Worm (Caenorhabditis elegans): Measurements from ENCODE around the gene srbc-83.

- TF ChIP-seq nhr-77 (tag; optimal IDR thresholded peaks at IDR 0.05), result no peak
- no peak for TF ChIP-seq ztf-4 (tag; optimal IDR thresholded peaks at IDR 0.05)
- no peak for TF ChIP-seq ceh-82 (tag; optimal IDR thresholded peaks at IDR 0.05)
- TF ChIP-seq aly-2 (tag; optimal IDR thresholded peaks at IDR 0.05), result no peak
- no peak for TF ChIP-seq nhr-6 (tag; optimal IDR thresholded peaks at IDR 0.05)
- TF ChIP-seq ZK546.5 (tag; optimal IDR thresholded peaks at IDR 0.05), result no peak
- TF ChIP-seq nhr-129 (tag; optimal IDR thresholded peaks at IDR 0.05), result no peak
- TF ChIP-seq elt-3 (tag; optimal IDR thresholded peaks at IDR 0.05), result no peak
- TF ChIP-seq gmeb-1 (tag; optimal IDR thresholded peaks at IDR 0.05), result no peak
- TF ChIP-seq lsy-2 (tag; optimal IDR thresholded peaks at IDR 0.05), result no peak
- no peak for TF ChIP-seq lin-13 (GFP tag; optimal IDR thresholded peaks at IDR 0.05)
- TF ChIP-seq nhr-21 (tag; optimal IDR thresholded peaks at IDR 0.05), result no peak
- TF ChIP-seq nhr-11 (tag; optimal IDR thresholded peaks at IDR 0.05), result no peak
- no peak for TF ChIP-seq blmp-1 (tag; optimal IDR thresholded peaks at IDR 0.05; ENCODE audit: insufficient read depth)
Observed at ce11 chrV:16307253-16307652, 10.1 kb downstream of the srbc-83 start, which contains the start of gene srxa-7.

Data from whole organism, L2 larva.